Worm (Caenorhabditis elegans) whole organism, young adult: ENCODE results near the gene nhr-80.

ENCODE experiments used
- B0019.2 ChIP-seq: fragments of 200-800 bp; sonication (Bioruptor generic); conservative IDR thresholded peaks from 2 replicates; pipeline ENCODE4 v1.3.6; 2022; ENCODE audit warnings: missing genetic modification reagents, missing genetic modification characterization, missing compliant biosample characterization
- B0035.1 ChIP-seq: sonication (generic microtip); optimal IDR thresholded peaks from 2 replicates; lab custom pipeline; 2016; ENCODE audit warnings: missing genetic modification characterization, mild to moderate bottlenecking, missing compliant biosample characterization, missing genotype, missing genetic modification reagents
- B0261.1 ChIP-seq: sonication (generic microtip); optimal IDR thresholded peaks from 2 replicates; lab custom pipeline; 2016; ENCODE audit warnings: mild to moderate bottlenecking, missing genetic modification characterization, moderate library complexity, missing compliant biosample characterization
- B0336.3 ChIP-seq: fragments of 200-800 bp; sonication (Bioruptor generic); IDR thresholded peaks from 2 replicates; pipeline ENCODE4 v1.3.6; 2022; ENCODE audit warnings: missing genetic modification characterization, missing compliant biosample characterization
- F22D6.2 ChIP-seq: sonication (generic microtip); optimal IDR thresholded peaks from 2 replicates; lab custom pipeline; 2016; ENCODE audit warnings: mild to moderate bottlenecking, missing genetic modification characterization, missing compliant biosample characterization
- F39B2.1 ChIP-seq: fragments of 200-800 bp; sonication (Bioruptor generic); IDR thresholded peaks from 2 replicates; pipeline ENCODE4 v1.3.6; 2022; ENCODE audit warnings: missing genetic modification reagents, missing genetic modification characterization, missing compliant biosample characterization
- F52B5.7 ChIP-seq: sonication (generic microtip); optimal IDR thresholded peaks from 2 replicates; lab custom pipeline; 2016; ENCODE audit warnings: mild to moderate bottlenecking, missing genetic modification characterization, missing compliant biosample characterization
- K11D2.4 ChIP-seq: fragments of 200-800 bp; sonication (Bioruptor generic); IDR thresholded peaks from 2 replicates; pipeline ENCODE4 v1.3.6; 2022; ENCODE audit warnings: missing genetic modification reagents, missing genetic modification characterization, missing compliant biosample characterization
- K12H6.12 ChIP-seq: fragments of 200-800 bp; sonication (Bioruptor generic); optimal IDR thresholded peaks from 2 replicates; lab custom pipeline; 2018; ENCODE audit warnings: mild to moderate bottlenecking, missing genetic modification characterization, missing compliant biosample characterization
- Y53G8AR.9 ChIP-seq: fragments of 200-800 bp; sonication (Bioruptor generic); conservative IDR thresholded peaks from 2 replicates; pipeline ENCODE4 v1.3.6; 2022; ENCODE audit warnings: missing genetic modification reagents, missing genetic modification characterization, missing compliant biosample characterization
- Y56A3A.18 ChIP-seq: fragments of 200-800 bp; sonication (Bioruptor generic); IDR thresholded peaks from 2 replicates; pipeline ENCODE4 v1.3.6; 2022; ENCODE audit warnings: missing genetic modification reagents, missing genetic modification characterization, missing compliant biosample characterization
- ZK185.1 ChIP-seq: sonication (generic microtip); optimal IDR thresholded peaks from 2 replicates; lab custom pipeline; 2016; ENCODE audit warnings: mild to moderate bottlenecking, missing genetic modification characterization, missing compliant biosample characterization; ENCODE audit not compliant: poor library complexity, severe bottlenecking
- ama-1 ChIP-seq, 3 experiments: fragments of 150-350 bp in 1 of 3; sonication (generic microtip) in 2 of 3; optimal IDR thresholded peaks; 2 replicates each; lab custom pipeline; 2014 to 2018; ENCODE audit warnings: missing biosample characterization in 2 of 3, missing genetic modification characterization in 2 of 3, missing genetic modification reagents in 2 of 3
- aptf-3 ChIP-seq: fragments of 200-800 bp; sonication (Bioruptor generic); IDR thresholded peaks from 2 replicates; pipeline ENCODE4 v1.3.6; 2022; ENCODE audit warnings: missing genetic modification characterization, missing compliant biosample characterization
- atf-7 ChIP-seq: sonication (generic microtip); optimal IDR thresholded peaks from 2 replicates; lab custom pipeline; 2017; ENCODE audit warnings: mild to moderate bottlenecking, missing genetic modification characterization, missing compliant biosample characterization
- athp-1 ChIP-seq: sonication (generic microtip); optimal IDR thresholded peaks from 2 replicates; lab custom pipeline; 2017; ENCODE audit warnings: mild to moderate bottlenecking, missing genetic modification characterization, missing compliant biosample characterization
- bed-2 ChIP-seq: fragments of 200-800 bp; sonication (Bioruptor generic); IDR thresholded peaks from 2 replicates; pipeline ENCODE4 v1.3.6; 2022; ENCODE audit warnings: missing genetic modification reagents, missing genetic modification characterization, missing compliant biosample characterization
- cebp-1 ChIP-seq, 2 experiments: fragments of 200-800 bp in 1 of 2; sonication (Bioruptor generic) in 1 of 2; sonication (generic microtip) in 1 of 2; IDR thresholded peaks in 1 of 2; optimal IDR thresholded peaks in 1 of 2; 2 replicates each; pipeline versions ENCODE4 v1.3.6 to Lab custom; 2017 to 2022; ENCODE audit warnings: missing compliant biosample characterization in 2 of 2, missing genetic modification characterization in 2 of 2, mild to moderate bottlenecking in 1 of 2, missing genetic modification reagents in 1 of 2, moderate library complexity in 1 of 2
- ceh-27 ChIP-seq: fragments of 200-800 bp; sonication (Bioruptor generic); optimal IDR thresholded peaks from 2 replicates; lab custom pipeline; 2018; ENCODE audit warnings: mild to moderate bottlenecking, missing genetic modification characterization, moderate library complexity, missing compliant biosample characterization
- ceh-79 ChIP-seq: sonication (generic microtip); optimal IDR thresholded peaks from 2 replicates; lab custom pipeline; 2017; ENCODE audit warnings: mild to moderate bottlenecking, missing genetic modification characterization, missing compliant biosample characterization
- ceh-91 ChIP-seq: fragments of 200-800 bp; sonication (Bioruptor generic); IDR thresholded peaks from 2 replicates; pipeline ENCODE4 v1.3.6; 2022; ENCODE audit warnings: missing genetic modification reagents, missing genetic modification characterization, missing compliant biosample characterization
- efl-1 ChIP-seq: fragments of 150-350 bp; optimal IDR thresholded peaks from 2 replicates; lab custom pipeline; 2014; ENCODE audit warnings: missing biosample characterization, missing genetic modification reagents, missing genetic modification characterization
- ekl-4 ChIP-seq: fragments of 200-800 bp; sonication (Bioruptor generic); IDR thresholded peaks from 2 replicates; pipeline ENCODE4 v1.3.6; 2022; ENCODE audit warnings: missing genetic modification reagents, missing genetic modification characterization, missing compliant biosample characterization
- gei-17 ChIP-seq: fragments of 200-800 bp; sonication (Bioruptor generic); optimal IDR thresholded peaks from 2 replicates; lab custom pipeline; 2018; ENCODE audit warnings: mild to moderate bottlenecking, missing genetic modification characterization, missing compliant biosample characterization
- hmg-1.2 ChIP-seq: fragments of 200-800 bp; sonication (Bioruptor generic); IDR thresholded peaks from 2 replicates; pipeline ENCODE4 v1.3.6; 2022; ENCODE audit warnings: missing genetic modification reagents, missing genetic modification characterization, missing compliant biosample characterization
- hmg-20 ChIP-seq: fragments of 200-800 bp; sonication (Bioruptor generic); IDR thresholded peaks from 2 replicates; pipeline ENCODE4 v1.3.6; 2022; ENCODE audit warnings: missing genetic modification reagents, missing genetic modification characterization, missing compliant biosample characterization
- let-607 ChIP-seq, 2 experiments: fragments of 200-800 bp in 1 of 2; sonication (Bioruptor generic) in 1 of 2; sonication (generic microtip) in 1 of 2; optimal IDR thresholded peaks; 2 replicates each; lab custom pipeline; 2016 to 2018; ENCODE audit warnings: mild to moderate bottlenecking in 2 of 2, missing compliant biosample characterization in 2 of 2, missing genetic modification characterization in 2 of 2, moderate library complexity in 2 of 2, missing genotype in 1 of 2
- lin-26 ChIP-seq: fragments of 200-800 bp; sonication (Bioruptor generic); IDR thresholded peaks from 2 replicates; pipeline ENCODE4 v1.3.6; 2022; ENCODE audit warnings: missing genetic modification reagents, missing genetic modification characterization, missing compliant biosample characterization
- lin-35 ChIP-seq, 3 experiments: fragments of 150-350 bp in 2 of 3; sonication (generic microtip) in 1 of 3; optimal IDR thresholded peaks; 2 replicates each; lab custom pipeline; 2014 to 2018; ENCODE audit warnings: missing biosample characterization in 3 of 3, missing genetic modification characterization in 3 of 3, missing genetic modification reagents in 3 of 3
- lin-40 ChIP-seq: sonication (generic microtip); optimal IDR thresholded peaks from 2 replicates; lab custom pipeline; 2016; ENCODE audit warnings: missing genetic modification characterization, mild to moderate bottlenecking, missing compliant biosample characterization, missing genotype, missing genetic modification reagents
- lin-54 ChIP-seq: fragments of 200-800 bp; sonication (Bioruptor generic); optimal IDR thresholded peaks from 2 replicates; lab custom pipeline; 2018; ENCODE audit warnings: mild to moderate bottlenecking, missing genetic modification characterization, missing compliant biosample characterization
- lir-1 ChIP-seq: fragments of 200-800 bp; sonication (Bioruptor generic); conservative IDR thresholded peaks from 2 replicates; pipeline ENCODE4 v1.3.6; 2022; ENCODE audit warnings: missing genetic modification reagents, missing genetic modification characterization, missing compliant biosample characterization
- madf-6 ChIP-seq: fragments of 200-800 bp; sonication (Bioruptor generic); IDR thresholded peaks from 2 replicates; pipeline ENCODE4 v1.3.6; 2022; ENCODE audit warnings: missing genetic modification reagents, missing genetic modification characterization, missing compliant biosample characterization
- mcd-1 ChIP-seq: fragments of 200-800 bp; sonication (Bioruptor generic); IDR thresholded peaks from 2 replicates; pipeline ENCODE4 v1.3.6; 2022; ENCODE audit warnings: missing genetic modification reagents, missing genetic modification characterization, missing compliant biosample characterization
- nfyb-1 ChIP-seq: fragments of 200-800 bp; sonication (Bioruptor generic); IDR thresholded peaks from 2 replicates; pipeline ENCODE4 v1.3.6; 2022; ENCODE audit warnings: missing genetic modification reagents, missing genetic modification characterization, missing compliant biosample characterization
- nhr-120 ChIP-seq: fragments of 200-800 bp; sonication (Bioruptor generic); IDR thresholded peaks from 2 replicates; pipeline ENCODE4 v1.3.6; 2022; ENCODE audit warnings: missing genetic modification characterization, missing compliant biosample characterization
- nhr-179 ChIP-seq: sonication (generic microtip); optimal IDR thresholded peaks from 2 replicates; lab custom pipeline; 2016; ENCODE audit warnings: mild to moderate bottlenecking, missing genetic modification characterization, missing compliant biosample characterization
- pbrm-1 ChIP-seq: fragments of 200-800 bp; sonication (Bioruptor generic); IDR thresholded peaks from 2 replicates; pipeline ENCODE4 v1.3.6; 2022; ENCODE audit warnings: missing genetic modification reagents, missing genetic modification characterization, missing compliant biosample characterization
- rcor-1 ChIP-seq: fragments of 200-800 bp; sonication (Bioruptor generic); IDR thresholded peaks from 2 replicates; pipeline ENCODE4 v1.3.6; 2022; ENCODE audit warnings: missing genetic modification reagents, missing genetic modification characterization, missing compliant biosample characterization
- sdz-38 ChIP-seq: sonication (generic microtip); optimal IDR thresholded peaks from 2 replicates; lab custom pipeline; 2016; ENCODE audit warnings: missing genotype, missing genetic modification characterization, missing compliant biosample characterization
- sea-2 ChIP-seq: fragments of 200-800 bp; sonication (Bioruptor generic); IDR thresholded peaks from 2 replicates; pipeline ENCODE4 v1.3.6; 2022; ENCODE audit warnings: missing genetic modification characterization, missing compliant biosample characterization
- tlf-1 ChIP-seq: fragments of 200-800 bp; sonication (Bioruptor generic); optimal IDR thresholded peaks from 2 replicates; lab custom pipeline; 2018; ENCODE audit warnings: mild to moderate bottlenecking, missing genetic modification characterization, missing compliant biosample characterization
- xnd-1 ChIP-seq: sonication (generic microtip); optimal IDR thresholded peaks from 2 replicates; lab custom pipeline; 2016; ENCODE audit warnings: missing genotype, missing genetic modification reagents, missing genetic modification characterization, missing compliant biosample characterization
- zim-3 ChIP-seq: sonication (generic microtip); optimal IDR thresholded peaks from 2 replicates; lab custom pipeline; 2017; ENCODE audit warnings: mild to moderate bottlenecking, missing genetic modification characterization, moderate library complexity, missing compliant biosample characterization
- ztf-25 ChIP-seq: fragments of 200-800 bp; sonication (Bioruptor generic); IDR thresholded peaks from 2 replicates; pipeline ENCODE4 v1.3.6; 2022; ENCODE audit warnings: missing genetic modification reagents, missing genetic modification characterization, missing compliant biosample characterization
- ztf-28 ChIP-seq: fragments of 200-800 bp; sonication (Bioruptor generic); IDR thresholded peaks from 2 replicates; pipeline ENCODE4 v1.3.6; 2022; ENCODE audit warnings: missing genetic modification reagents, missing genetic modification characterization, missing compliant biosample characterization
- ztf-6 ChIP-seq: fragments of 200-800 bp; sonication (Bioruptor generic); IDR thresholded peaks from 2 replicates; pipeline ENCODE4 v1.3.6; 2022; ENCODE audit warnings: missing genetic modification reagents, missing genetic modification characterization, missing compliant biosample characterization

nhr-80 gene

DNA sequence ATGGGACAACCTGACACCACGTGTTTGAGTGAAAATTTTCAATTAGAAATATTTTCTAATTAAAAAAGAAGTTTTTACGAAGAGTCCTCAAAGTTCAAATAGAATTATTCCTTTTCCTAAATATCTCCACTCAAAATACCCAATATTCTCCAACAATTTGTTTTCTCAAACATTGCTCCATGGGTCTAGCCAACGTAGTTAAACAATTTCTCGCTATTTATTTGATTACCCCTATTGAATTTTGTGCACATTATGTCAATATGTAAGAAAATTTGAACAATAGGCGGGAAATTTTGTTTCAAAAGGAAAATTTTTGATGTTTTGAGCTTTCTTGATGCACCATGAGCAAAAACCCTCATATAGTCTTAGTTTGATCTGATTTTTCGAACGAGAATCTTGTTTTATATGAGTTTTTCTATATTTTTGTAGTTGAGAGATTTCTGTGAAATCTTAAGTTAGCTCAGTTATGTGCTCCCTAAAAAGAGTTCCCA is 47.8 kb upstream of the nhr-80 start:
- TF ChIP-seq lin-35 (GFP tag; optimal IDR thresholded peaks at IDR 0.05; lab: Kevin White, UChicago) (peak in 1 of 3 experiments; percentile 79), lir-1 (GFP tag; lab: Robert Waterston, UW) (no peak), ekl-4 (GFP tag; lab: Robert Waterston, UW) (0 out of 2 replicates have a peak, but pooled peaks have one; percentile 15), K12H6.12 (tag; lab: Kevin White, UChicago) (peak; percentile 41), bed-2 (GFP tag; lab: Robert Waterston, UW) (no peak), sdz-38 (tag; lab: Kevin White, UChicago) (no peak), ceh-91 (GFP tag; lab: Robert Waterston, UW) (no peak), efl-1 (GFP tag; lab: Kevin White, UChicago) (no peak), athp-1 (tag; lab: Kevin White, UChicago) (peak; percentile 54), ceh-27 (no peak), Y56A3A.18 (GFP tag; lab: Robert Waterston, UW) (0 out of 2 replicates have a peak, but pooled peaks have one; percentile 30), aptf-3 (GFP tag; lab: Robert Waterston, UW) (no peak), Y53G8AR.9 (GFP tag; lab: Robert Waterston, UW) (no peak), ztf-6 (GFP tag; lab: Robert Waterston, UW) (no peak), F22D6.2 (tag; lab: Kevin White, UChicago) (no peak), ztf-28 (no peak), atf-7 (tag; lab: Kevin White, UChicago) (no peak), nhr-179 (tag; lab: Kevin White, UChicago) (no peak), hmg-1.2 (GFP tag; lab: Robert Waterston, UW) (peak; percentile 33; the same call in 1 of the 2 replicates), nhr-120 (GFP tag; lab: Robert Waterston, UW) (no peak), sea-2 (GFP tag; lab: Robert Waterston, UW) (no peak), ZK185.1 (tag; lab: Kevin White, UChicago) (peak; percentile 15), F39B2.1 (GFP tag; lab: Robert Waterston, UW) (no peak), zim-3 (tag; lab: Kevin White, UChicago) (no peak), lin-26 (GFP tag; lab: Robert Waterston, UW) (0 out of 2 replicates have a peak, but pooled peaks have one; percentile 39), tlf-1 (peak; percentile 25), K11D2.4 (GFP tag; lab: Robert Waterston, UW) (peak; percentile 79), let-607 (tag; optimal IDR thresholded peaks at IDR 0.05; lab: Kevin White, UChicago) (peak in 1 of 2 experiments; percentile 21), hmg-20 (GFP tag; lab: Robert Waterston, UW) (no peak), rcor-1 (GFP tag; lab: Robert Waterston, UW) (no peak; the same call in 1 of the 2 replicates), B0019.2 (GFP tag; lab: Robert Waterston, UW) (no peak), gei-17 (GFP tag; lab: Kevin White, UChicago) (no peak), cebp-1 (GFP tag; IDR thresholded peaks at IDR 0.05; lab: Robert Waterston, UW) (no peak), cebp-1 (tag; optimal IDR thresholded peaks at IDR 0.05; lab: Kevin White, UChicago) (peak; percentile 56), ama-1 (optimal IDR thresholded peaks at IDR 0.05; lab: Kevin White, UChicago) (no peak), ama-1 (GFP tag; optimal IDR thresholded peaks at IDR 0.05; lab: Kevin White, UChicago) (peak in 1 of 2 experiments; percentile 85), lin-40 (tag; lab: Kevin White, UChicago) (peak; percentile 62), F52B5.7 (tag; lab: Kevin White, UChicago) (no peak), nfyb-1 (GFP tag; lab: Robert Waterston, UW) (peak; percentile 38; the same call in 1 of the 2 replicates), lin-54 (GFP tag; lab: Kevin White, UChicago) (peak; percentile 14), B0035.1 (peak; percentile 83), xnd-1 (no peak), B0336.3 (peak; percentile 70), B0261.1 (no peak), madf-6 (no peak), ceh-79 (no peak), ztf-25 (GFP tag; lab: Robert Waterston, UW) (no peak), pbrm-1 (peak; percentile 68), mcd-1 (GFP tag; lab: Robert Waterston, UW) (0 out of 2 replicates have a peak, but pooled peaks have one; percentile 25)
